Worm (Caenorhabditis elegans) whole organism, mixed stage, embryonic: ENCODE measurements around the gene rga-1.

Source experiments
- M03D4.4 ChIP-seq: sonication (generic microtip); optimal IDR thresholded peaks from 2 replicates; lab custom pipeline; 2017; ENCODE audit warnings: mild to moderate bottlenecking, missing genetic modification characterization, missing compliant biosample characterization
- bed-3 ChIP-seq: fragments of 200-800 bp; sonication (Bioruptor generic); optimal IDR thresholded peaks from 3 replicates; lab custom pipeline; 2018; ENCODE audit warnings: mild to moderate bottlenecking, missing genetic modification characterization, moderate library complexity, missing compliant biosample characterization
- blmp-1 ChIP-seq: fragments of 150-350 bp; optimal IDR thresholded peaks from 2 replicates; lab custom pipeline; 2014; ENCODE audit warnings: missing biosample characterization, missing genetic modification characterization
- ceh-39 ChIP-seq: fragments of 150-350 bp; optimal IDR thresholded peaks from 2 replicates; lab custom pipeline; 2014; ENCODE audit warnings: missing biosample characterization, missing genetic modification characterization
- ceh-43 ChIP-seq: fragments of 200-800 bp; sonication (Bioruptor generic); optimal IDR thresholded peaks from 2 replicates; lab custom pipeline; 2018; ENCODE audit warnings: mild to moderate bottlenecking, missing genetic modification characterization, moderate library complexity, missing compliant biosample characterization
- ceh-83 ChIP-seq: fragments of 200-800 bp; sonication (Bioruptor generic); optimal IDR thresholded peaks from 2 replicates; lab custom pipeline; 2018; ENCODE audit warnings: mild to moderate bottlenecking, missing genetic modification characterization, missing compliant biosample characterization
- ces-1 ChIP-seq: fragments of 150-350 bp; optimal IDR thresholded peaks from 2 replicates; lab custom pipeline; 2014; ENCODE audit warnings: missing biosample characterization, missing genetic modification reagents, missing genetic modification characterization
- cnd-1 ChIP-seq: fragments of 200-800 bp; sonication (Bioruptor generic); optimal IDR thresholded peaks from 2 replicates; lab custom pipeline; 2018; ENCODE audit warnings: mild to moderate bottlenecking, missing genetic modification characterization, missing compliant biosample characterization
- drap-1 ChIP-seq: fragments of 200-800 bp; sonication (Bioruptor generic); optimal IDR thresholded peaks from 3 replicates; lab custom pipeline; 2018; ENCODE audit warnings: mild to moderate bottlenecking, missing genetic modification characterization, missing compliant biosample characterization
- elt-1 ChIP-seq: sonication (generic microtip); optimal IDR thresholded peaks from 2 replicates; lab custom pipeline; 2017; ENCODE audit warnings: missing genetic modification characterization, mild to moderate bottlenecking, missing compliant biosample characterization, antibody characterized with exemption, moderate library complexity, borderline replicate concordance; ENCODE audit not compliant: insufficient read depth
- elt-3 ChIP-seq: fragments of 150-350 bp; optimal IDR thresholded peaks from 2 replicates; lab custom pipeline; 2014; ENCODE audit warnings: missing biosample characterization, missing genetic modification characterization
- flh-1 ChIP-seq: fragments of 200-800 bp; sonication (Bioruptor generic); optimal IDR thresholded peaks from 2 replicates; lab custom pipeline; 2018; ENCODE audit warnings: mild to moderate bottlenecking, missing genetic modification characterization, moderate library complexity, missing compliant biosample characterization
- ham-2 ChIP-seq: fragments of 200-800 bp; sonication (Bioruptor generic); optimal IDR thresholded peaks from 2 replicates; lab custom pipeline; 2018; ENCODE audit warnings: mild to moderate bottlenecking, missing genetic modification characterization, missing compliant biosample characterization
- hlh-1 ChIP-seq: fragments of 150-350 bp; optimal IDR thresholded peaks from 2 replicates; lab custom pipeline; 2014; ENCODE audit warnings: missing biosample characterization, missing genetic modification reagents, missing genetic modification characterization
- lin-13 ChIP-seq: fragments of 150-350 bp; optimal IDR thresholded peaks from 2 replicates; lab custom pipeline; 2014; ENCODE audit warnings: missing biosample characterization, missing genetic modification characterization
- lin-32 ChIP-seq: fragments of 200-800 bp; sonication (Bioruptor generic); optimal IDR thresholded peaks from 2 replicates; lab custom pipeline; 2018; ENCODE audit warnings: mild to moderate bottlenecking, missing genetic modification characterization, missing compliant biosample characterization
- lsy-2 ChIP-seq: fragments of 150-350 bp; optimal IDR thresholded peaks from 2 replicates; lab custom pipeline; 2014; ENCODE audit warnings: missing biosample characterization, missing genetic modification characterization
- mab-5 ChIP-seq: fragments of 150-350 bp; optimal IDR thresholded peaks from 2 replicates; lab custom pipeline; 2014; ENCODE audit warnings: missing biosample characterization, missing genetic modification characterization
- mep-1 ChIP-seq: fragments of 150-350 bp; optimal IDR thresholded peaks from 2 replicates; lab custom pipeline; 2017; ENCODE audit warnings: missing biosample characterization, missing genetic modification reagents, missing genetic modification characterization, inconsistent platforms
- mls-2 ChIP-seq: sonication (generic microtip); optimal IDR thresholded peaks from 2 replicates; lab custom pipeline; 2016; ENCODE audit warnings: mild to moderate bottlenecking, missing genetic modification characterization, moderate library complexity, missing compliant biosample characterization
- nhr-12 ChIP-seq: fragments of 150-350 bp; optimal IDR thresholded peaks from 2 replicates; lab custom pipeline; 2014; ENCODE audit warnings: missing biosample characterization, missing genetic modification characterization
- nhr-2 ChIP-seq: fragments of 150-350 bp; optimal IDR thresholded peaks from 2 replicates; lab custom pipeline; 2014; ENCODE audit warnings: missing biosample characterization, missing genetic modification characterization
- nhr-237 ChIP-seq: fragments of 150-350 bp; optimal IDR thresholded peaks from 2 replicates; lab custom pipeline; 2014; ENCODE audit warnings: missing biosample characterization, missing genetic modification characterization
- nhr-28 ChIP-seq: fragments of 150-350 bp; optimal IDR thresholded peaks from 2 replicates; lab custom pipeline; 2014; ENCODE audit warnings: missing biosample characterization, missing genetic modification characterization
- nhr-76 ChIP-seq: sonication (generic microtip); optimal IDR thresholded peaks from 2 replicates; lab custom pipeline; 2017; ENCODE audit warnings: missing biosample characterization, missing genetic modification characterization
- pha-4 ChIP-seq: fragments of 150-350 bp; optimal IDR thresholded peaks from 2 replicates; lab custom pipeline; 2018; ENCODE audit warnings: missing biosample characterization, missing genetic modification reagents, missing genetic modification characterization
- sem-2 ChIP-seq: fragments of 200-800 bp; sonication (Bioruptor generic); optimal IDR thresholded peaks from 2 replicates; lab custom pipeline; 2018; ENCODE audit warnings: mild to moderate bottlenecking, missing genetic modification characterization, missing compliant biosample characterization
- snpc-4 ChIP-seq: fragments of 150-350 bp; optimal IDR thresholded peaks from 2 replicates; lab custom pipeline; 2014; ENCODE audit warnings: missing biosample characterization, missing genetic modification characterization
- sptf-1 ChIP-seq: sonication (generic microtip); optimal IDR thresholded peaks from 2 replicates; lab custom pipeline; 2017; ENCODE audit warnings: mild to moderate bottlenecking, missing genetic modification characterization, moderate library complexity, missing compliant biosample characterization
- tbx-8 ChIP-seq: fragments of 200-800 bp; sonication (Bioruptor generic); optimal IDR thresholded peaks from 2 replicates; lab custom pipeline; 2018; ENCODE audit warnings: mild to moderate bottlenecking, missing genetic modification characterization, moderate library complexity, missing compliant biosample characterization
- unc-120 ChIP-seq: sonication (generic microtip); optimal IDR thresholded peaks from 2 replicates; lab custom pipeline; 2017; ENCODE audit warnings: missing genetic modification characterization, missing compliant biosample characterization; ENCODE audit not compliant: poor library complexity, severe bottlenecking
- unc-39 ChIP-seq: fragments of 150-350 bp; optimal IDR thresholded peaks from 2 replicates; lab custom pipeline; 2014; ENCODE audit warnings: missing biosample characterization, missing genetic modification characterization
- unc-62 ChIP-seq: fragments of 150-350 bp; optimal IDR thresholded peaks from 2 replicates; lab custom pipeline; 2014; ENCODE audit warnings: missing biosample characterization, missing genetic modification reagents, missing genetic modification characterization
- zip-8 ChIP-seq: fragments of 150-350 bp; optimal IDR thresholded peaks from 2 replicates; lab custom pipeline; 2014; ENCODE audit warnings: missing biosample characterization, missing genetic modification characterization
- ztf-11 ChIP-seq: fragments of 150-350 bp; optimal IDR thresholded peaks from 2 replicates; lab custom pipeline; 2014; ENCODE audit warnings: missing biosample characterization, missing genetic modification characterization

Gene rga-1

DNA sequence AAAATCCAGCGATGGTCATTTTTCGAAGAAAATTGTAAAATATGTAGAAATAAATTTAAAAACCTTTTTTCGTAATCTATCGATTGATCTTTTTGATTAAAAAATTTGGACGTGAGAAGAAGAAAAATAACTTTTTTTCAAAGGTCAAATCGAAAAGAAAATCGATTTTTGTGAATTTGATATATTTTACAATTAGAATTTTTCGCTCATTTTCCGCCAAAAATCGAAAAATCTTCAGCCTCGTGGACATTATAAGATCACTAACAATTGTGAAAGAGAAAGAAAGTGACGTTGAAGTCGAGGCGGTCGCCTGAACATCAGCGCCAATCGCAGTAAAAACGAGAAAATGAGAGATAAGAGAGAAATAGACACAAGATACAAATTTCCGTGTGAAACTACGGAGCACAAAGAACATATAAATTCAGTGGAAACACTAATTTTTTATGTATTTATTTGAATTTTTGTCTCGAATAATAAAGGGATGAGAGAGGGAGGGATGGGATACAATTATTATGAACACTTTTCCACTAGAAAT is 4.9 kb downstream of the rga-1 start, which contains the start of gene cisd-1:
Gene cisd-1 (minus strand): TSS at position 51 of the 535 bp plus-strand sequence.
- TF ChIP-seq sem-2 (GFP tag; lab: Kevin White, UChicago) (no peak), tbx-8 (GFP tag; lab: Kevin White, UChicago) (no peak), zip-8 (tag; lab: Kevin White, UChicago) (no peak), mab-5 (tag; lab: Kevin White, UChicago) (no peak), lin-13 (tag; lab: Kevin White, UChicago) (no peak), ham-2 (GFP tag; lab: Kevin White, UChicago) (no peak), ceh-83 (GFP tag; lab: Kevin White, UChicago) (no peak), pha-4 (tag; lab: Kevin White, UChicago) (no peak), ztf-11 (tag; lab: Kevin White, UChicago) (no peak), unc-62 (GFP tag; lab: Kevin White, UChicago) (no peak), blmp-1 (tag; lab: Kevin White, UChicago) (no peak), hlh-1 (tag; lab: Kevin White, UChicago) (no peak), nhr-28 (no peak), snpc-4 (tag; lab: Kevin White, UChicago) (no peak), nhr-76 (tag; lab: Kevin White, UChicago) (no peak), sptf-1 (tag; lab: Kevin White, UChicago) (no peak), unc-120 (no peak), ceh-43 (GFP tag; lab: Kevin White, UChicago) (no peak)

DNA sequence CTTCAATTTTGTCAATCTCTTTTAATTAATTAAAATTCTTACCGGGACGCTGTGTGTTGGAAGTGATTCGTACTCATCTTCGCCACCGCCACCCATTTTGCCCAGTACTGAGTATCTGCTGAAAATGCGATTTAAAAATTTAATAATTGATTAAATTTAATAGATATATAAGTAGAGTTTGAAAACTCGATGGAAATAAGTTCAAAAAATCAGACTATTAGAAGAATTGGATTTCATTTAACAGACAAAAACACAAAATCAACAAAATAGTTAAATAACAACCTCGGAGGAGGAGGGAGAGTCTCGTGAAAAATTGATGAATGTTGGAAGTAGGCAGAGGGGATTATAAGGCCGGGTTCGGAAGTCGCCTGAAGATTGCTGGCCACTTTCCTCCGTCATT is 7.2 kb downstream of the rga-1 start, which contains the start of gene mfn-1:
Gene mfn-1 (minus strand): TSS at position 101 of the 400 bp plus-strand sequence.
- no peak for TF ChIP-seq unc-62 (GFP tag; lab: Kevin White, UChicago)
- TF ChIP-seq hlh-1 (tag; lab: Kevin White, UChicago): no peak
- TF ChIP-seq mep-1: no peak
- TF ChIP-seq ztf-11 (tag; lab: Kevin White, UChicago): no peak
- TF ChIP-seq nhr-12 (tag; lab: Kevin White, UChicago): no peak
- TF ChIP-seq lin-13 (tag; lab: Kevin White, UChicago): no peak
- TF ChIP-seq sptf-1 (tag; lab: Kevin White, UChicago): no peak
- no peak for TF ChIP-seq tbx-8 (GFP tag; lab: Kevin White, UChicago)
- no peak for TF ChIP-seq nhr-76 (tag; lab: Kevin White, UChicago)
- TF ChIP-seq unc-120: no peak
- TF ChIP-seq ces-1 (GFP tag; lab: Kevin White, UChicago): no peak
- TF ChIP-seq zip-8 (tag; lab: Kevin White, UChicago): no peak
- no peak for TF ChIP-seq elt-1 (tag; lab: Kevin White, UChicago)
- TF ChIP-seq blmp-1 (tag; lab: Kevin White, UChicago): no peak
- TF ChIP-seq ham-2 (GFP tag; lab: Kevin White, UChicago): no peak
- TF ChIP-seq sem-2 (GFP tag; lab: Kevin White, UChicago): no peak
- TF ChIP-seq bed-3: no peak
- no peak for TF ChIP-seq ceh-83 (GFP tag; lab: Kevin White, UChicago)
- TF ChIP-seq nhr-28: no peak
- TF ChIP-seq pha-4 (tag; lab: Kevin White, UChicago): no peak

DNA sequence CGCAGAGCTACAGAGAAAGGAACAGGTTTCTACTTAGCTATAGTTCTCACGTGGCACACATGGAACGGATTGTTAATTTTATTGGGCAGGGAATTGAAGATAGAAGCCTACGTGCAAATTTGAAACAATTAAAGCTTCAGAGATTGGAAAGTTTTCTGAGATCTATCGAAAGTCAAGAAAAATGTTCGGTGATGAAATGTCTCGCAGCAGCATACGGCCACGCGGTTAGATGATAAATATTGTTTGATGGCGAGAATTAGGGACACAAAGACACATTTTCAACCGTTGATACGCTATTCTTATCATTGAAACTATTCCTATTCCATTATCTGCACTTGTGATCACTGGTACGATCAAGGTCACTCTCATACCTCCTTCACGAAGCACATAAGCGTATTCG is 7.8 kb downstream of the rga-1 start:
- TF ChIP-seq tbx-8 (GFP tag; lab: Kevin White, UChicago): no peak
- no peak for TF ChIP-seq elt-1 (tag; lab: Kevin White, UChicago)
- TF ChIP-seq lsy-2: no peak
- peak; percentile 7 for TF ChIP-seq elt-3
- no peak for TF ChIP-seq sptf-1 (tag; lab: Kevin White, UChicago)
- no peak for TF ChIP-seq mab-5 (tag; lab: Kevin White, UChicago)
- TF ChIP-seq nhr-76 (tag; lab: Kevin White, UChicago): no peak

DNA sequence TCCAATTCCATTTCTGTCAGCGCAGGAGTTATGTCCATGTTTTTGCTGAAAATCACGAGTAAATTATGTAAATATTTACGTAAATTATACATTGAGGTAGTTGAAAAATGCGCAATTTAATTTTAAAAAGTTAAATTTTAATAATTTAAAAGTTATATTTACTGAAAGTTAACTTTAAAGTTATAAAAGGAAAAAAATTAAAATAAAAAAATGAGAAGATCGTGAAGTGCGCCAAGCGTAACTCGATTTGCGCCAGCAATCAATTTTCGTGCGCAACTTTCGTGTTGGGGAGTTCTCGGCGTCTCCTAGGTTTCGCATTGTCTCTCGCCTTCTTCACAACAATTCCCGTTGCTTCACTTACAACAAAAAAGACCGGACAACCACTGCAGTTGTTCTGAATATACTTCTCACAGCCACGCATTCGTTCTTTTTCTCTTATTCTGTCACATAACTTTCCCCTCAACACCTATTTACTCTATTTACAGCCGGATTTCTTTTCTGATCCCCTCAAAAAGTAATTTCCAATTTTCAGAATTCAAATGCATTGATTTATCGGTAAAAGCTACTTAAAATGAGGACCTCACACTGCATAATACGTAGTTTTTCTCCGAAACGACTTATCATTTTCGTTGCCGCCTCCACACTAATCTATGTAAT is 9.0 kb downstream of the rga-1 start, which contains the start of the genes metl-1 and W02B12.11:
Gene metl-1 (minus strand): TSS at position 51 of the 657 bp plus-strand sequence.
Gene W02B12.11 (plus strand): TSS at position 337 of the 657 bp plus-strand sequence.
- no peak for TF ChIP-seq zip-8 (tag; lab: Kevin White, UChicago)
- TF ChIP-seq nhr-76 (tag; lab: Kevin White, UChicago): no peak
- TF ChIP-seq nhr-12 (tag; lab: Kevin White, UChicago): no peak
- no peak for TF ChIP-seq flh-1 (GFP tag; lab: Kevin White, UChicago)
- TF ChIP-seq pha-4 (tag; lab: Kevin White, UChicago): peak; percentile 69
- peak; percentile 5 for TF ChIP-seq nhr-237
- no peak for TF ChIP-seq ztf-11 (tag; lab: Kevin White, UChicago)
- peak; percentile 82 for TF ChIP-seq ces-1 (GFP tag; lab: Kevin White, UChicago)
- TF ChIP-seq nhr-2 (tag; lab: Kevin White, UChicago): no peak
- TF ChIP-seq lin-32 (GFP tag; lab: Kevin White, UChicago): no peak
- no peak for TF ChIP-seq mab-5 (tag; lab: Kevin White, UChicago)
- TF ChIP-seq unc-39 (tag; lab: Kevin White, UChicago): no peak
- TF ChIP-seq tbx-8 (GFP tag; lab: Kevin White, UChicago): no peak
- no peak for TF ChIP-seq ham-2 (GFP tag; lab: Kevin White, UChicago)
- no peak for TF ChIP-seq ceh-39 (tag; lab: Kevin White, UChicago)
- peak; percentile 51 for TF ChIP-seq cnd-1 (tag; lab: Kevin White, UChicago)
- TF ChIP-seq drap-1: peak; percentile 54
- no peak for TF ChIP-seq nhr-28
- no peak for TF ChIP-seq snpc-4 (tag; lab: Kevin White, UChicago)
- TF ChIP-seq elt-1 (tag; lab: Kevin White, UChicago): no peak
- TF ChIP-seq bed-3: peak; percentile 19
- no peak for TF ChIP-seq elt-3
- TF ChIP-seq hlh-1 (tag; lab: Kevin White, UChicago): no peak
- peak; percentile 74 for TF ChIP-seq lsy-2
- peak; percentile 89 for TF ChIP-seq mep-1
- peak; percentile 81 for TF ChIP-seq sptf-1 (tag; lab: Kevin White, UChicago)
- peak; percentile 53 for TF ChIP-seq mls-2 (tag; lab: Kevin White, UChicago)
- no peak for TF ChIP-seq sem-2 (GFP tag; lab: Kevin White, UChicago)
- TF ChIP-seq lin-13 (tag; lab: Kevin White, UChicago): peak; percentile 80
- TF ChIP-seq unc-62 (GFP tag; lab: Kevin White, UChicago): no peak
- TF ChIP-seq blmp-1 (tag; lab: Kevin White, UChicago): no peak
- no peak for TF ChIP-seq ceh-83 (GFP tag; lab: Kevin White, UChicago)
- peak; percentile 34 for TF ChIP-seq unc-120
- TF ChIP-seq M03D4.4 (tag; lab: Kevin White, UChicago): peak; percentile 70
